Fruit fly (Drosophila melanogaster) whole organism, embryonic: ENCODE data around the gene Ppm1.
A peak's percentile ranks its signal among the peaks of the same experiment; 100 is the strongest.

Experiments used
- Adf1 ChIP-seq: fragments of 200-800 bp; sonication (Bioruptor generic); IDR thresholded peaks from 2 replicates; pipeline ENCODE4 v1.3.6; 2022; ENCODE audit warnings: missing biosample characterization, missing genetic modification characterization
- BEAF-32 ChIP-seq: fragments of 200-800 bp; sonication (Bioruptor generic); optimal IDR thresholded peaks from 3 replicates; lab custom pipeline; 2017; ENCODE audit warnings: missing biosample characterization, missing genetic modification characterization, mild to moderate bottlenecking, moderate library complexity, missing genetic modification reagents
- Bgb ChIP-seq: fragments of 200-800 bp; sonication (Bioruptor generic); IDR thresholded peaks from 2 replicates; pipeline ENCODE4 v1.3.6; 2022; ENCODE audit warnings: missing biosample characterization, missing genetic modification characterization; ENCODE audit not compliant: partially characterized antibody
- BtbVII ChIP-seq: fragments of 200-800 bp; sonication (Bioruptor generic); optimal IDR thresholded peaks from 3 replicates; lab custom pipeline; 2017; ENCODE audit warnings: missing biosample characterization, mild to moderate bottlenecking, missing genetic modification characterization
- CG10565 ChIP-seq: fragments of 200-800 bp; sonication (Bioruptor generic); optimal IDR thresholded peaks from 3 replicates; lab custom pipeline; 2016; ENCODE audit warnings: missing biosample characterization, mild to moderate bottlenecking, missing genetic modification characterization
- CG12219 ChIP-seq: fragments of 200-800 bp; sonication (Bioruptor generic); optimal IDR thresholded peaks from 3 replicates; lab custom pipeline; 2018; ENCODE audit warnings: missing biosample characterization, mild to moderate bottlenecking, missing genetic modification characterization
- CG13287 ChIP-seq: fragments of 200-800 bp; sonication (Bioruptor generic); IDR thresholded peaks from 2 replicates; pipeline ENCODE4 v1.3.6; 2022; ENCODE audit warnings: missing biosample characterization, missing genetic modification characterization; ENCODE audit not compliant: partially characterized antibody
- CG14860 ChIP-seq: fragments of 200-800 bp; sonication (Bioruptor generic); IDR thresholded peaks from 3 replicates; pipeline ENCODE4 v1.3.6; 2022; ENCODE audit warnings: missing biosample characterization, missing genetic modification characterization; ENCODE audit not compliant: partially characterized antibody
- CG1647 ChIP-seq: fragments of 200-800 bp; sonication (Bioruptor generic); optimal IDR thresholded peaks from 3 replicates; lab custom pipeline; 2016; ENCODE audit warnings: missing biosample characterization, missing genetic modification characterization
- CG17568 ChIP-seq: fragments of 200-800 bp; sonication (Bioruptor generic); optimal IDR thresholded peaks from 2 replicates; lab custom pipeline; 2018; ENCODE audit warnings: missing biosample characterization, mild to moderate bottlenecking, missing genetic modification characterization, moderate library complexity
- CG2116 ChIP-seq: fragments of 200-800 bp; sonication (Bioruptor generic); optimal IDR thresholded peaks from 3 replicates; lab custom pipeline; 2018; ENCODE audit warnings: missing biosample characterization, mild to moderate bottlenecking, missing genetic modification characterization
- CG2199 ChIP-seq: fragments of 200-800 bp; sonication (Bioruptor generic); IDR thresholded peaks from 3 replicates; pipeline ENCODE4 v1.3.6; 2022; ENCODE audit warnings: missing biosample characterization, missing genetic modification characterization
- CG2678 ChIP-seq: fragments of 200-800 bp; sonication (Bioruptor generic); optimal IDR thresholded peaks from 3 replicates; lab custom pipeline; 2019; ENCODE audit warnings: missing biosample characterization, mild to moderate bottlenecking, missing genetic modification characterization, moderate library complexity
- CG34224 ChIP-seq: fragments of 200-800 bp; sonication (Bioruptor generic); IDR thresholded peaks from 3 replicates; pipeline ENCODE4 v1.3.6; 2022; ENCODE audit warnings: missing biosample characterization, missing genetic modification characterization; ENCODE audit not compliant: partially characterized antibody
- CG42726 ChIP-seq: fragments of 200-800 bp; sonication (Bioruptor generic); IDR thresholded peaks from 2 replicates; pipeline ENCODE4 v1.3.6; 2022; ENCODE audit warnings: missing biosample characterization, missing genetic modification characterization; ENCODE audit not compliant: partially characterized antibody
- CG5953 ChIP-seq: fragments of 200-800 bp; sonication (Bioruptor generic); IDR thresholded peaks from 2 replicates; pipeline ENCODE4 v1.3.6; 2022; ENCODE audit warnings: missing biosample characterization, missing genetic modification characterization
- CG6654 ChIP-seq: fragments of 200-800 bp; sonication (Bioruptor generic); optimal IDR thresholded peaks from 2 replicates; lab custom pipeline; 2017; ENCODE audit warnings: missing biosample characterization, mild to moderate bottlenecking, missing genetic modification characterization
- CG6791 ChIP-seq: fragments of 200-800 bp; sonication (Bioruptor generic); IDR thresholded peaks from 3 replicates; pipeline ENCODE4 v1.3.6; 2022; ENCODE audit warnings: missing biosample characterization, missing genetic modification characterization; ENCODE audit not compliant: partially characterized antibody
- CG7963 ChIP-seq: fragments of 200-800 bp; sonication (Bioruptor generic); IDR thresholded peaks from 3 replicates; pipeline ENCODE4 v1.3.6; 2022; ENCODE audit warnings: missing biosample characterization, missing genetic modification characterization; ENCODE audit not compliant: partially characterized antibody
- CG9797 ChIP-seq: fragments of 200-800 bp; sonication (Bioruptor generic); optimal IDR thresholded peaks from 3 replicates; lab custom pipeline; 2018; ENCODE audit warnings: missing biosample characterization, mild to moderate bottlenecking, missing genetic modification characterization
- CTCF ChIP-seq: fragments of 200-800 bp; sonication (Bioruptor generic); optimal IDR thresholded peaks from 2 replicates; lab custom pipeline; 2017; ENCODE audit warnings: missing biosample characterization, mild to moderate bottlenecking, missing genetic modification characterization, moderate library complexity
- Dp ChIP-seq: fragments of 200-800 bp; sonication (Bioruptor generic); optimal IDR thresholded peaks from 2 replicates; lab custom pipeline; 2018; ENCODE audit warnings: missing biosample characterization, mild to moderate bottlenecking, missing genetic modification characterization, moderate library complexity
- Dref ChIP-seq: fragments of 200-800 bp; sonication (Bioruptor generic); IDR thresholded peaks from 2 replicates; pipeline ENCODE4 v1.3.6; 2022; ENCODE audit warnings: missing biosample characterization, missing genetic modification characterization
- E2f2 ChIP-seq: fragments of 200-800 bp; sonication (Bioruptor generic); IDR thresholded peaks from 2 replicates; pipeline ENCODE4 v1.3.6; 2022; ENCODE audit warnings: missing biosample characterization, missing genetic modification characterization
- Elba2 ChIP-seq: fragments of 200-800 bp; sonication (Bioruptor generic); optimal IDR thresholded peaks from 3 replicates; lab custom pipeline; 2016; ENCODE audit warnings: missing biosample characterization, missing genetic modification characterization
- HLH4C ChIP-seq: fragments of 200-800 bp; sonication (Bioruptor generic); IDR thresholded peaks from 3 replicates; pipeline ENCODE4 v1.3.6; 2022; ENCODE audit warnings: missing biosample characterization, missing genetic modification characterization; ENCODE audit not compliant: partially characterized antibody
- MESR4 ChIP-seq: fragments of 200-800 bp; sonication (Bioruptor generic); optimal IDR thresholded peaks from 2 replicates; lab custom pipeline; 2018; ENCODE audit warnings: missing biosample characterization, mild to moderate bottlenecking, missing genetic modification characterization, moderate library complexity
- Med ChIP-seq: fragments of 200-800 bp; sonication (Bioruptor generic); peaks from one replicate; lab custom pipeline; 2016; ENCODE audit warnings: missing biosample characterization, missing genetic modification characterization, mild to moderate bottlenecking, inconsistent platforms, moderate library complexity
- Mes4 ChIP-seq: fragments of 200-800 bp; sonication (Bioruptor generic); optimal IDR thresholded peaks from 2 replicates; lab custom pipeline; 2016; ENCODE audit warnings: missing biosample characterization, missing genetic modification characterization
- Myb ChIP-seq: fragments of 200-800 bp; sonication (Bioruptor generic); optimal IDR thresholded peaks from 2 replicates; lab custom pipeline; 2016; ENCODE audit warnings: missing biosample characterization, missing genetic modification characterization
- Sin3A ChIP-seq: fragments of >200 bp; optimal IDR thresholded peaks from 2 replicates; lab custom pipeline; 2018
- YL-1 ChIP-seq: fragments of 200-800 bp; sonication (Bioruptor generic); optimal IDR thresholded peaks from 3 replicates; lab custom pipeline; 2017; ENCODE audit warnings: missing biosample characterization, mild to moderate bottlenecking, missing genetic modification characterization
- amos ChIP-seq: fragments of 200-800 bp; sonication (Bioruptor generic); IDR thresholded peaks from 2 replicates; pipeline ENCODE4 v1.3.6; 2022; ENCODE audit warnings: missing biosample characterization, missing genetic modification characterization; ENCODE audit not compliant: partially characterized antibody
- ato ChIP-seq: fragments of 200-800 bp; sonication (Bioruptor generic); IDR thresholded peaks from 2 replicates; pipeline ENCODE4 v1.3.6; 2022; ENCODE audit warnings: missing biosample characterization, missing genetic modification characterization; ENCODE audit not compliant: partially characterized antibody
- bbx ChIP-seq: fragments of 200-800 bp; sonication (Bioruptor generic); IDR thresholded peaks from 2 replicates; pipeline ENCODE4 v1.3.6; 2022; ENCODE audit warnings: missing biosample characterization, missing genetic modification characterization; ENCODE audit not compliant: partially characterized antibody
- corto ChIP-seq: fragments of 200-800 bp; sonication (Bioruptor generic); optimal IDR thresholded peaks from 2 replicates; lab custom pipeline; 2016; ENCODE audit warnings: missing biosample characterization, mild to moderate bottlenecking, missing genetic modification characterization, moderate library complexity
- gcm2 ChIP-seq: fragments of 200-800 bp; sonication (Bioruptor generic); optimal IDR thresholded peaks from 2 replicates; lab custom pipeline; 2016; ENCODE audit warnings: missing biosample characterization, missing genetic modification characterization
- gfzf ChIP-seq: fragments of 200-800 bp; sonication (Bioruptor generic); optimal IDR thresholded peaks from 2 replicates; lab custom pipeline; 2016; ENCODE audit warnings: missing biosample characterization, mild to moderate bottlenecking, missing genetic modification characterization, moderate library complexity
- inv ChIP-seq: fragments of 200-800 bp; sonication (Bioruptor generic); IDR thresholded peaks from 2 replicates; pipeline ENCODE4 v1.3.6; 2022; ENCODE audit warnings: missing biosample characterization, missing genetic modification characterization; ENCODE audit not compliant: partially characterized antibody
- mld ChIP-seq: fragments of 200-800 bp; sonication (Bioruptor generic); IDR thresholded peaks from 3 replicates; pipeline ENCODE4 v1.3.6; 2022; ENCODE audit warnings: missing biosample characterization, missing genetic modification characterization; ENCODE audit not compliant: partially characterized antibody
- nom ChIP-seq: fragments of 200-800 bp; sonication (Bioruptor generic); optimal IDR thresholded peaks from 2 replicates; lab custom pipeline; 2017; ENCODE audit warnings: missing biosample characterization, missing genetic modification characterization, mild to moderate bottlenecking, moderate library complexity, missing genetic modification reagents
- phol ChIP-seq: fragments of 200-800 bp; sonication (Bioruptor generic); optimal IDR thresholded peaks from 3 replicates; lab custom pipeline; 2018; ENCODE audit warnings: missing biosample characterization, mild to moderate bottlenecking, missing genetic modification characterization, moderate library complexity
- pzg ChIP-seq: fragments of 200-800 bp; sonication (Bioruptor generic); optimal IDR thresholded peaks from 3 replicates; lab custom pipeline; 2018; ENCODE audit warnings: missing biosample characterization, mild to moderate bottlenecking, missing genetic modification characterization, moderate library complexity
- rib ChIP-seq: fragments of 200-800 bp; sonication (Bioruptor generic); IDR thresholded peaks from 2 replicates; pipeline ENCODE4 v1.3.6; 2022; ENCODE audit warnings: missing biosample characterization, missing genetic modification characterization
- stwl ChIP-seq: fragments of 200-800 bp; sonication (Bioruptor generic); optimal IDR thresholded peaks from 3 replicates; lab custom pipeline; 2018; ENCODE audit warnings: missing biosample characterization, mild to moderate bottlenecking, missing genetic modification characterization, moderate library complexity
- tna ChIP-seq: fragments of 200-800 bp; sonication (Bioruptor generic); IDR thresholded peaks from 2 replicates; pipeline ENCODE4 v1.3.6; 2022; ENCODE audit warnings: missing biosample characterization, missing genetic modification characterization; ENCODE audit not compliant: partially characterized antibody
- trem ChIP-seq: fragments of 200-800 bp; optimal IDR thresholded peaks from 3 replicates; lab custom pipeline; 2019; ENCODE audit warnings: missing biosample characterization, mild to moderate bottlenecking, missing genetic modification characterization, moderate library complexity
- unc-4 ChIP-seq: fragments of 200-800 bp; sonication (Bioruptor generic); IDR thresholded peaks from 2 replicates; pipeline ENCODE4 v1.3.6; 2022; ENCODE audit warnings: missing biosample characterization, missing genetic modification characterization; ENCODE audit not compliant: partially characterized antibody

Gene Ppm1

dm6 chr3L:593102-593501 lies 12.0 kb downstream of the Ppm1 start, which contains the start of gene MED14 (continued):
- TF ChIP-seq Dref (GFP tag; lab: Robert Waterston, UW) (peak; percentile 86), CG2199 (GFP tag; lab: Robert Waterston, UW) (no peak), mld (peak; percentile 35; the same call in 1 of the 3 replicates), YL-1 (GFP tag; lab: Kevin White, UChicago) (peak; percentile 48), phol (tag; lab: Kevin White, UChicago) (peak; percentile 46), CG10565 (GFP tag; lab: Kevin White, UChicago) (no peak), CG1647 (no peak), BEAF-32 (GFP tag; lab: Kevin White, UChicago) (peak; percentile 59), bbx (GFP tag; lab: Robert Waterston, UW) (peak; percentile 66), Adf1 (peak; percentile 10; the same call in 1 of the 2 replicates), unc-4 (GFP tag; lab: Robert Waterston, UW) (peak; percentile 70), CG2678 (tag; lab: Kevin White, UChicago) (no peak), CG5953 (no peak), CG7963 (GFP tag; lab: Robert Waterston, UW) (peak; percentile 63; the same call in 1 of the 3 replicates), CG9797 (GFP tag; lab: Kevin White, UChicago) (peak; percentile 80), ato (GFP tag; lab: Robert Waterston, UW) (peak; percentile 43; the same call in 1 of the 2 replicates), BtbVII (no peak), Sin3A (peak; percentile 58), E2f2 (GFP tag; lab: Robert Waterston, UW) (peak; percentile 75), CG42726 (peak; percentile 76), CG6654 (GFP tag; lab: Kevin White, UChicago) (no peak), rib (GFP tag; lab: Robert Waterston, UW) (peak; percentile 50), HLH4C (GFP tag; lab: Robert Waterston, UW) (peak; percentile 71), Elba2 (peak; percentile 38), amos (GFP tag; lab: Robert Waterston, UW) (peak; percentile 61), nom (GFP tag; lab: Kevin White, UChicago) (peak; percentile 43), inv (GFP tag; lab: Robert Waterston, UW) (0 out of 2 replicates have a peak, but pooled peaks have one; percentile 12), CG13287 (GFP tag; lab: Robert Waterston, UW) (peak; percentile 76), Bgb (GFP tag; lab: Robert Waterston, UW) (peak; percentile 70), CG34224 (GFP tag; lab: Robert Waterston, UW) (peak; percentile 67), pzg (GFP tag; lab: Kevin White, UChicago) (peak; percentile 70), Dp (GFP tag; lab: Kevin White, UChicago) (peak; percentile 76), CTCF (peak; percentile 34), CG17568 (GFP tag; lab: Kevin White, UChicago) (no peak), trem (tag; lab: Kevin White, UChicago) (peak; percentile 35), Med (GFP tag; lab: Kevin White, UChicago) (peak; percentile 71), corto (GFP tag; lab: Kevin White, UChicago) (no peak), CG6791 (GFP tag; lab: Robert Waterston, UW) (peak; percentile 70), gfzf (peak; percentile 74), CG12219 (GFP tag; lab: Kevin White, UChicago) (no peak), Mes4 (GFP tag; lab: Kevin White, UChicago) (no peak), CG14860 (peak; percentile 54), tna (GFP tag; lab: Robert Waterston, UW) (peak; percentile 58; the same call in 1 of the 2 replicates), stwl (tag; lab: Kevin White, UChicago) (peak; percentile 76), gcm2 (GFP tag; lab: Kevin White, UChicago) (no peak), MESR4 (GFP tag; lab: Kevin White, UChicago) (peak; percentile 89), CG2116 (GFP tag; lab: Kevin White, UChicago) (peak; percentile 64), Myb (GFP tag; lab: Kevin White, UChicago) (peak; percentile 21)
